Fruit fly (Drosophila melanogaster) whole organism, embryonic: Measurements from ENCODE around the gene sicily.

Experiments used
- Awh ChIP-seq: fragments of 200-800 bp; sonication (Bioruptor generic); IDR thresholded peaks from 2 replicates; pipeline ENCODE4, ENCODE4 v1.3.6; 2022; ENCODE audit warnings: missing biosample characterization, missing genetic modification characterization
- Bdp1 ChIP-seq: fragments of 200-800 bp; sonication (Bioruptor generic); optimal IDR thresholded peaks from 3 replicates; lab custom pipeline; 2016; ENCODE audit warnings: missing biosample characterization, missing genetic modification characterization
- Blimp-1 ChIP-seq: fragments of 200-800 bp; sonication (Bioruptor generic); optimal IDR thresholded peaks from 3 replicates; lab custom pipeline; 2018; ENCODE audit warnings: missing biosample characterization, missing genetic modification characterization, mild to moderate bottlenecking, moderate library complexity, missing genetic modification reagents
- CG10147 ChIP-seq: fragments of 200-800 bp; sonication (Bioruptor generic); optimal IDR thresholded peaks from 2 replicates; lab custom pipeline; 2019; ENCODE audit warnings: missing biosample characterization, mild to moderate bottlenecking, missing genetic modification characterization, moderate library complexity
- CG11723 ChIP-seq: fragments of 200-800 bp; sonication (Bioruptor generic); optimal IDR thresholded peaks from 2 replicates; lab custom pipeline; 2017; ENCODE audit warnings: missing biosample characterization, mild to moderate bottlenecking, missing genetic modification characterization
- CG12155 ChIP-seq: fragments of 200-800 bp; sonication (Bioruptor generic); optimal IDR thresholded peaks from 3 replicates; lab custom pipeline; 2016; ENCODE audit warnings: missing biosample characterization, missing genetic modification characterization
- CG13296 ChIP-seq: fragments of 200-800 bp; sonication (Bioruptor generic); optimal IDR thresholded peaks from 3 replicates; lab custom pipeline; 2018; ENCODE audit warnings: missing biosample characterization, mild to moderate bottlenecking, missing genetic modification characterization
- CG15601 ChIP-seq: fragments of 200-800 bp; sonication (Bioruptor generic); optimal IDR thresholded peaks from 3 replicates; lab custom pipeline; 2019; ENCODE audit warnings: missing biosample characterization, mild to moderate bottlenecking, missing genetic modification characterization, moderate library complexity
- CG15696 ChIP-seq: fragments of 200-800 bp; sonication (Bioruptor generic); optimal IDR thresholded peaks from 2 replicates; lab custom pipeline; 2019; ENCODE audit warnings: missing biosample characterization, mild to moderate bottlenecking, missing genetic modification characterization, moderate library complexity
- CG17802 ChIP-seq: fragments of 200-800 bp; sonication (Bioruptor generic); optimal IDR thresholded peaks from 2 replicates; lab custom pipeline; 2018; ENCODE audit warnings: missing biosample characterization, mild to moderate bottlenecking, missing genetic modification characterization, moderate library complexity
- CG18764 ChIP-seq: fragments of 200-800 bp; sonication (Bioruptor generic); optimal IDR thresholded peaks from 3 replicates; lab custom pipeline; 2016; ENCODE audit warnings: missing biosample characterization, missing genetic modification characterization
- CG2116 ChIP-seq: fragments of 200-800 bp; sonication (Bioruptor generic); optimal IDR thresholded peaks from 3 replicates; lab custom pipeline; 2018; ENCODE audit warnings: missing biosample characterization, mild to moderate bottlenecking, missing genetic modification characterization
- CG3065 ChIP-seq: fragments of 200-800 bp; sonication (Bioruptor generic); optimal IDR thresholded peaks from 2 replicates; lab custom pipeline; 2016; ENCODE audit warnings: missing biosample characterization, missing genetic modification characterization
- CG31388 ChIP-seq: fragments of 200-800 bp; sonication (Bioruptor generic); optimal IDR thresholded peaks from 2 replicates; lab custom pipeline; 2016; ENCODE audit warnings: missing biosample characterization, missing genetic modification characterization
- CG32772 ChIP-seq: fragments of 200-800 bp; sonication (Bioruptor generic); IDR thresholded peaks from 2 replicates; pipeline ENCODE4 v1.3.6; 2022; ENCODE audit warnings: missing biosample characterization, missing genetic modification characterization
- CG3407 ChIP-seq: fragments of 200-800 bp; sonication (Bioruptor generic); optimal IDR thresholded peaks from 2 replicates; lab custom pipeline; 2018; ENCODE audit warnings: missing biosample characterization, mild to moderate bottlenecking, missing genetic modification characterization
- CG7357 ChIP-seq: fragments of 200-800 bp; sonication (Bioruptor generic); IDR thresholded peaks from 3 replicates; pipeline ENCODE4 v1.3.6; 2022; ENCODE audit warnings: missing biosample characterization, missing genetic modification characterization
- CG8924 ChIP-seq: fragments of 200-800 bp; optimal IDR thresholded peaks from 3 replicates; lab custom pipeline; 2019; ENCODE audit warnings: missing biosample characterization, mild to moderate bottlenecking, missing genetic modification characterization, moderate library complexity
- Chrac-16 ChIP-seq: fragments of 200-800 bp; sonication (Bioruptor generic); optimal IDR thresholded peaks from 3 replicates; lab custom pipeline; 2016; ENCODE audit warnings: missing biosample characterization, missing genetic modification characterization
- CkIIα-i1 ChIP-seq: fragments of 200-800 bp; sonication (Bioruptor generic); IDR thresholded peaks from 2 replicates; pipeline ENCODE4 v1.3.6; 2022; ENCODE audit warnings: missing biosample characterization, missing genetic modification characterization
- D19B ChIP-seq: fragments of 200-800 bp; sonication (Bioruptor generic); optimal IDR thresholded peaks from 2 replicates; lab custom pipeline; 2017; ENCODE audit warnings: missing biosample characterization, mild to moderate bottlenecking, missing genetic modification characterization
- Dbx ChIP-seq: fragments of 200-800 bp; sonication (Bioruptor generic); IDR thresholded peaks from 3 replicates; pipeline ENCODE4 v1.3.6; 2022; ENCODE audit warnings: missing biosample characterization, missing genetic modification characterization
- Deaf1 ChIP-seq: fragments of 200-800 bp; optimal IDR thresholded peaks from 3 replicates; lab custom pipeline; 2019; ENCODE audit warnings: missing biosample characterization, mild to moderate bottlenecking, missing genetic modification characterization, moderate library complexity
- Dp ChIP-seq: fragments of 200-800 bp; sonication (Bioruptor generic); optimal IDR thresholded peaks from 2 replicates; lab custom pipeline; 2018; ENCODE audit warnings: missing biosample characterization, mild to moderate bottlenecking, missing genetic modification characterization, moderate library complexity
- HmgD ChIP-seq: fragments of 200-800 bp; sonication (Bioruptor generic); optimal IDR thresholded peaks from 3 replicates; lab custom pipeline; 2016; ENCODE audit warnings: missing biosample characterization, missing genetic modification characterization
- Hr3 ChIP-seq: fragments of 200-800 bp; sonication (Bioruptor generic); optimal IDR thresholded peaks from 3 replicates; lab custom pipeline; 2016; ENCODE audit warnings: missing biosample characterization, missing genetic modification characterization
- Hr39 ChIP-seq: fragments of >200 bp; optimal IDR thresholded peaks from 2 replicates; lab custom pipeline; 2017
- Kr ChIP-seq: fragments of 200-800 bp; sonication (Bioruptor generic); optimal IDR thresholded peaks from 2 replicates; lab custom pipeline; 2017; ENCODE audit warnings: missing biosample characterization, mild to moderate bottlenecking, missing genetic modification characterization
- NC2β ChIP-seq: fragments of 200-800 bp; sonication (Bioruptor generic); optimal IDR thresholded peaks from 2 replicates; lab custom pipeline; 2016; ENCODE audit warnings: missing biosample characterization, missing genetic modification characterization
- Neu2 ChIP-seq: fragments of 200-800 bp; sonication (Bioruptor generic); optimal IDR thresholded peaks from 3 replicates; lab custom pipeline; 2016; ENCODE audit warnings: missing biosample characterization, missing genetic modification characterization, borderline replicate concordance
- PHDP ChIP-seq: fragments of 200-800 bp; sonication (Bioruptor generic); optimal IDR thresholded peaks from 3 replicates; lab custom pipeline; 2018; ENCODE audit warnings: missing biosample characterization, mild to moderate bottlenecking, missing genetic modification characterization, moderate library complexity
- amos ChIP-seq: fragments of 200-800 bp; sonication (Bioruptor generic); IDR thresholded peaks from 2 replicates; pipeline ENCODE4 v1.3.6; 2022; ENCODE audit warnings: missing biosample characterization, missing genetic modification characterization; ENCODE audit not compliant: partially characterized antibody
- ash1 ChIP-seq: fragments of 200-800 bp; sonication (Bioruptor generic); optimal IDR thresholded peaks from 2 replicates; lab custom pipeline; 2018; ENCODE audit warnings: missing biosample characterization, mild to moderate bottlenecking, missing genetic modification characterization
- disco-r ChIP-seq: fragments of 200-800 bp; sonication (Bioruptor generic); optimal IDR thresholded peaks from 2 replicates; lab custom pipeline; 2016; ENCODE audit warnings: missing biosample characterization, missing genetic modification characterization
- dmrt99B ChIP-seq: fragments of 200-800 bp; sonication (Bioruptor generic); optimal IDR thresholded peaks from 2 replicates; lab custom pipeline; 2018; ENCODE audit warnings: missing biosample characterization, mild to moderate bottlenecking, missing genetic modification characterization, moderate library complexity
- gce ChIP-seq: fragments of 200-800 bp; sonication (Bioruptor generic); IDR thresholded peaks from 3 replicates; pipeline ENCODE4 v1.3.6; 2022; ENCODE audit warnings: missing biosample characterization, missing genetic modification characterization
- lmd ChIP-seq: fragments of 200-800 bp; sonication (Bioruptor generic); IDR thresholded peaks from 2 replicates; pipeline ENCODE4 v1.3.6; 2022; ENCODE audit warnings: missing biosample characterization, missing genetic modification characterization
- lov ChIP-seq, 2 experiments: fragments of 200-800 bp in 1 of 2; fragments of >200 bp in 1 of 2; sonication (Bioruptor generic) in 1 of 2; IDR thresholded peaks in 1 of 2; optimal IDR thresholded peaks in 1 of 2; 2 replicates in 1 of 2; 3 replicates in 1 of 2; pipeline versions ENCODE4 v1.3.6 to Lab custom; 2017 to 2022; ENCODE audit warnings: missing biosample characterization in 1 of 2, missing genetic modification characterization in 1 of 2
- luna ChIP-seq: fragments of 200-800 bp; sonication (Bioruptor generic); optimal IDR thresholded peaks from 2 replicates; lab custom pipeline; 2016; ENCODE audit warnings: missing biosample characterization, missing genetic modification characterization
- nom ChIP-seq: fragments of 200-800 bp; sonication (Bioruptor generic); optimal IDR thresholded peaks from 2 replicates; lab custom pipeline; 2017; ENCODE audit warnings: missing biosample characterization, missing genetic modification characterization, mild to moderate bottlenecking, moderate library complexity, missing genetic modification reagents
- prd ChIP-seq, 3 experiments: fragments of >200 bp in 2 of 3; fragments of 200-800 bp in 1 of 3; sonication (Bioruptor generic) in 1 of 3; optimal IDR thresholded peaks in 2 of 3; IDR thresholded peaks in 1 of 3; 2 replicates in 2 of 3; 3 replicates in 1 of 3; pipeline versions ENCODE4 v1.3.6 to Lab custom; 2017 to 2022; ENCODE audit warnings: missing biosample characterization in 1 of 3, missing genetic modification characterization in 1 of 3
- ranshi ChIP-seq: fragments of 200-800 bp; sonication (Bioruptor generic); IDR thresholded peaks from 2 replicates; pipeline ENCODE4 v1.3.6; 2022; ENCODE audit warnings: missing biosample characterization, missing genetic modification characterization
- row ChIP-seq: fragments of 200-800 bp; sonication (Bioruptor generic); IDR thresholded peaks from 3 replicates; pipeline ENCODE4 v1.3.6; 2022; ENCODE audit warnings: missing biosample characterization, missing genetic modification characterization
- scrt ChIP-seq: fragments of 200-800 bp; sonication (Bioruptor generic); optimal IDR thresholded peaks from 2 replicates; lab custom pipeline; 2018; ENCODE audit warnings: missing biosample characterization, mild to moderate bottlenecking, missing genetic modification characterization, moderate library complexity
- sd ChIP-seq: fragments of 200-800 bp; sonication (Bioruptor generic); optimal IDR thresholded peaks from 3 replicates; lab custom pipeline; 2018; ENCODE audit warnings: missing biosample characterization, mild to moderate bottlenecking, missing genetic modification characterization, moderate library complexity
- shn ChIP-seq: fragments of 200-800 bp; sonication (Bioruptor generic); optimal IDR thresholded peaks from 3 replicates; lab custom pipeline; 2016; ENCODE audit warnings: missing biosample characterization, missing genetic modification characterization
- ttk ChIP-seq: fragments of 200-800 bp; sonication (Bioruptor generic); IDR thresholded peaks from 2 replicates; pipeline ENCODE4 v2.1.2; 2022; ENCODE audit warnings: missing biosample characterization, missing genetic modification characterization
- unpg ChIP-seq: fragments of 200-800 bp; sonication (Bioruptor generic); optimal IDR thresholded peaks from 3 replicates; lab custom pipeline; 2018; ENCODE audit warnings: missing biosample characterization, mild to moderate bottlenecking, missing genetic modification characterization, moderate library complexity
- vvl ChIP-seq: fragments of 200-800 bp; sonication (Bioruptor generic); IDR thresholded peaks from 2 replicates; pipeline ENCODE4 v1.3.6; 2022; ENCODE audit warnings: missing biosample characterization, missing genetic modification characterization
- zfh1 ChIP-seq: fragments of 200-800 bp; sonication (Bioruptor generic); IDR thresholded peaks from 3 replicates; pipeline ENCODE4 v1.3.6; 2022; ENCODE audit warnings: missing biosample characterization, missing genetic modification characterization

The sicily gene

DNA sequence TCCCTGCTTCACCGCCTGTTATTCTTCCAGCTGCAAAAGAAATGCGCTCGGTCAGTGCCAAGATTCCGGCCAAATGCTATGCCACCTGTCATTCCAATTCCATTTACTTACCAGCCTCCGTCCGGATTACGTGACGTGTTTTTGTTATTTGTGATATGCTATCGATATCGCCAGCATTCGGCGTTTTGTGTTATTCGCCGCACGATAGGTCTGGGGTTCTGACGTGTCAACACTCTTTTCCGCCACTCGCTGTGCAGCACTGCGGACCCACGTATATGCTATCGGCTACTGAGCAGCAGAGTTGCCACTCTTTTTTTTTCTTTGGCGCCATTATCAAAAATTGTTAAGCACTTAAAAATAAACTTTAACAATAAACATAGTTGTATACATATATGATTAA lies 39.2 kb upstream of the sicily start, which contains the start of gene p24-1 (continued):
- TF ChIP-seq ranshi (GFP tag; lab: Robert Waterston, UW) (no peak), CG7357 (GFP tag; lab: Robert Waterston, UW) (no peak), Hr3 (peak; percentile 26), CG18764 (peak; percentile 23), CG2116 (GFP tag; lab: Kevin White, UChicago) (peak; percentile 90), CG8924 (tag; lab: Kevin White, UChicago) (no peak), gce (GFP tag; lab: Robert Waterston, UW) (no peak), disco-r (GFP tag; lab: Kevin White, UChicago) (peak; percentile 11), CG12155 (GFP tag; lab: Kevin White, UChicago) (peak; percentile 73), CG3407 (GFP tag; lab: Kevin White, UChicago) (no peak), unpg (GFP tag; lab: Kevin White, UChicago) (peak; percentile 31), D19B (GFP tag; lab: Kevin White, UChicago) (no peak), Deaf1 (tag; lab: Kevin White, UChicago) (peak; percentile 18), Neu2 (GFP tag; lab: Kevin White, UChicago) (no peak), zfh1 (GFP tag; lab: Robert Waterston, UW) (no peak; the same call in 2 of the 3 replicates), CG31388 (GFP tag; lab: Kevin White, UChicago) (no peak), CG32772 (0 out of 2 replicates have a peak, but pooled peaks have one; percentile 15), NC2β (GFP tag; lab: Kevin White, UChicago) (no peak), HmgD (peak; percentile 54), Dbx (peak; percentile 71; the same call in 2 of the 3 replicates), scrt (GFP tag; lab: Kevin White, UChicago) (no peak), CG15696 (peak; percentile 7), dmrt99B (no peak), CkIIα-i1 (GFP tag; lab: Robert Waterston, UW) (no peak), prd (optimal IDR thresholded peaks at IDR 0.05; lab: Kevin White, UChicago) (no peak), prd (GFP tag; IDR thresholded peaks at IDR 0.05; lab: Robert Waterston, UW) (peak; percentile 5; the same call in 1 of the 3 replicates), ttk (GFP tag; lab: Robert Waterston, UW) (no peak), PHDP (peak; percentile 30), Chrac-16 (peak; percentile 16), CG15601 (peak; percentile 34), shn (GFP tag; lab: Kevin White, UChicago) (peak; percentile 40), Kr (GFP tag; lab: Kevin White, UChicago) (no peak), ash1 (GFP tag; lab: Kevin White, UChicago) (no peak), CG3065 (GFP tag; lab: Kevin White, UChicago) (no peak), Blimp-1 (GFP tag; lab: Kevin White, UChicago) (no peak), amos (GFP tag; lab: Robert Waterston, UW) (peak; percentile 94), lmd (GFP tag; lab: Robert Waterston, UW) (peak; percentile 11; the same call in 1 of the 2 replicates), Awh (GFP tag; lab: Robert Waterston, UW) (no peak), luna (no peak), row (peak; percentile 54), CG11723 (no peak), Bdp1 (peak; percentile 19), nom (peak; percentile 18), CG17802 (peak; percentile 27), lov (optimal IDR thresholded peaks at IDR 0.05; lab: Kevin White, UChicago) (no peak), lov (GFP tag; IDR thresholded peaks at IDR 0.05; lab: Robert Waterston, UW) (0 out of 3 replicates have a peak, but pooled peaks have one; percentile 22), sd (tag; lab: Kevin White, UChicago) (peak; percentile 47), CG10147 (peak; percentile 1), Dp (GFP tag; lab: Kevin White, UChicago) (peak; percentile 93), CG13296 (GFP tag; lab: Kevin White, UChicago) (peak; percentile 28), vvl (GFP tag; lab: Robert Waterston, UW) (peak; percentile 64), Hr39 (lab: Kevin White, UChicago) (no peak)
